Worm (Caenorhabditis elegans): Measurements from ENCODE around the gene F28F5.4.

The F28F5.4 gene

DNA sequence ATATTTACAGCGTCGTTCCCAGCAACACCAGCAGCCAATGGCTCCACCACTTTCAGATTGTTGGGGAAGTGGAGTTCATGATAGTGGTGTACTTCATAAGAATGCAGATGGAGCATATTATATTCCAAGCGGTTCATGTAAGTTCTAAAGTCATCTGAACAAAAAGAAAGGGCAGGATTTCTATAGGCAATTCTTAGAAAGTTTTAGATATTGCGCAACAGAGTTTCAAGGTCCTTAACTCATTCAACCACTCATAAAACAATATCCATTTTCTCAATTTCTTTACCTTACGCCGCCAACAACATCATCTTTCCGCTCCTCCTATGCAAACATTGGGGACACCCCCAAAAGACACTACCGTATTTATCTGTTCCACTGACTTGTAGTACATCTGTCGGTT lies 14.5 kb upstream of the F28F5.4 start:
- no peak for TF ChIP-seq flt-1 (GFP tag; IDR thresholded peaks at IDR 0.05)
- TF ChIP-seq med-1 (GFP tag; optimal IDR thresholded peaks at IDR 0.05; ENCODE audit: insufficient read depth) = no peak
- TF ChIP-seq ztf-29 (GFP tag; IDR thresholded peaks at IDR 0.05) = no peak
- TF ChIP-seq tab-1 (GFP tag; IDR thresholded peaks at IDR 0.05) = no peak
- TF ChIP-seq ztf-23 (GFP tag; IDR thresholded peaks at IDR 0.05) = no peak
- no peak for TF ChIP-seq cog-1 (tag; optimal IDR thresholded peaks at IDR 0.05)
- TF ChIP-seq klf-2 (GFP tag; conservative IDR thresholded peaks at IDR 0.05) = no peak
- TF ChIP-seq T22C8.4 (GFP tag; IDR thresholded peaks at IDR 0.05) = no peak
- no peak for TF ChIP-seq ref-1 (GFP tag; conservative IDR thresholded peaks at IDR 0.05)

DNA sequence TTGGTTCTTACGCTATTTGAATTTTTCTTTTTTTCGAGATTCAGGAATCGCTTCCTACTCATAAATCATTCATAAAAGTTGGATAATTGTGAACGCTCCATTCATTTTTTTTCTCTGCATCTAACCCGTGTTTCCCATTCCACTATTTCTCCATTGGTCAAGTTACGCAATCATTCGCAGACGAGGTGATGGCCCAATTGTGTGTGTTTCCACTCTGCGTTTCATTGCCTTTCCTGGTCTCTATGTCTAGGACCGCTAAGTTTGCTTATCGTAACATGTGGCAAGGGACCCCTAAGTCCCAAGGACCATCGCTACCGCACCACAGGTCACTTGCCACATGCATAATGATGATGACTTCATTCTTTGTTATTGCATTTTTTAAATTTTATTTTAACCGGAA lies 9.3 kb upstream of the F28F5.4 start:
- TF ChIP-seq cog-1 (tag; optimal IDR thresholded peaks at IDR 0.05) (no peak), flt-1 (GFP tag; IDR thresholded peaks at IDR 0.05) (0 out of 2 replicates have a peak, but pooled peaks have one; percentile 47)

DNA sequence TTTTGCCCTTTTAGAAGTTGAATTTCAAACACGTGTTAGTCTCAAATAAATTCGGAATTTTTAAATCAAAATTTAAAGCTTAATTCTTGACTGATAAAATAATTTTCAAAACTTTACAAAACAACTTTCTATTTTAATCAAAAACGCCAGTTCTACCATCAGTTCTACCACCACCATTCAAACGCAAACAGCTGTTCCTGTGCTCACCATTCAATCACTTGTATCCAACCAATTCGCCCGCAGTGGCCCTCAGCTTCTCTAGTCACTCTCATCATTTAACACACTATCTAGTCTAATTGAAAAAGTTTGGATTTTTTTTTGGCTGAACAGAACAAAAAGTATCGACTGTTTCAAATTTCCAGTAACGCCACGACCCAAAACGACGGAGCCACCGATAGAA lies 6.0 kb upstream of the F28F5.4 start:
- TF ChIP-seq ref-1 (GFP tag; conservative IDR thresholded peaks at IDR 0.05) (no peak), flt-1 (GFP tag; IDR thresholded peaks at IDR 0.05) (no peak), med-1 (GFP tag; optimal IDR thresholded peaks at IDR 0.05; ENCODE audit: insufficient read depth) (no peak), klf-2 (GFP tag; conservative IDR thresholded peaks at IDR 0.05) (no peak), ztf-29 (GFP tag; IDR thresholded peaks at IDR 0.05) (no peak), ztf-23 (GFP tag; IDR thresholded peaks at IDR 0.05) (no peak), tab-1 (GFP tag; IDR thresholded peaks at IDR 0.05) (no peak), cog-1 (tag; optimal IDR thresholded peaks at IDR 0.05) (no peak)

DNA sequence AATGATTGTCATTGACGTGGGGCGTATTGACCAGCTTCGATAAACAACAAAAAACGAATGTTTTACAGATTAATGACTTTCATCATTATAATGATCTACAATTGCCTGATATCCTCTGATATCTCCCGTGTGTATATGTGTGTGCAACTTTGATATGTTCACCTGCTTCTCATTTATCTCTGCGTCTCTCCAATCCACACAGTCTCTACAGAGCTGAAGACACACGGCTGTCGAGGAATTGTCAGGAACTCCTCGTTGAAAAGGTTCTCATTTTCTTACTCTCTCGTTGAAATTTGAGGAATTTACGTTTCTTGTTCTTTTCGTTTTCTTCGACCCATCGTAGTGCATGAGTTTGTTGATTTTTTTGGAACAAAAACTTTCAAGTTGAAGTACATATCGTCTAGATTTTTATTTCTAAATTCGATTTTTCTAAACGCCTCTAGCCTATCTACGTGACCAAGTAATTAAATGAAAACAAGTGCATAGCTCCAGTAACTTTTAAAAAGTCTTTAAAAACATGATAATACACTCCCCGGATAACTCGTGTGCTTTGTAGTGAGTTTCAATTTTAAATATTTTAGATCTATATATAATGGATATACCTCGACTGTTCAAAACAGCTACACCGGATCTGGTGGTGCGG lies 3.6 kb upstream of the F28F5.4 start, which contains the start of gene ten-1:
Gene ten-1 (plus strand): TSS at position 593 of the 643 bp plus-strand sequence.
- TF ChIP-seq med-1 (GFP tag; optimal IDR thresholded peaks at IDR 0.05; ENCODE audit: insufficient read depth) = no peak

DNA sequence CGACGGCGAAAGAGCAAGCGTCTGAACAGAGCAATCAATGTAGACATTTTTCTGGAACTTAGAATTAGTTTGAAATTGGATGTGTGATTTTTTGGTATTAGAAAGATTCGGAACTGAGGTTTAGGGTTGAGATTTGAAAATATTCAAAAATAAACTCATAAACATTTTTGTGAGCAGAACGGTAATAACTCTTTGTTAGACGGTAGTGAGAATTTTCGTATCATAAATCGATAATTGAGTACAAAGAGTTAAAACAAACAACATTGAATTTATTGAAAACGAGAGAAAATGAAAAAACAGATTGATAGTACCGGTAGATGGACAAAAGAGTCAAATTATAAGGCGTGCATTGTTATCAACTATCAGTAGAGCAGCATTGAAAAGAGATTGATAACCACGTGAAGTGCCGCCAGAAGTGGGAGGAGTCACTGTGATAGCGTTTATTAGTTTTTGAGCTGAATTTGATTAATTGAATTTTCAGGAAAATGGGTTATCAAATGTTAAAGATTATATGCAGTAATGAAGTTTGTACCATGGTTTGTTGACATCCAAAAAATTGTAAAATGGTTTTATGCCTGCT lies 2.6 kb upstream of the F28F5.4 start, which contains the start of gene F28F5.6:
Gene F28F5.6 (minus strand): TSS at position 51 of the 580 bp plus-strand sequence.
- no peak for TF ChIP-seq T22C8.4 (GFP tag; IDR thresholded peaks at IDR 0.05)
- TF ChIP-seq med-1 (GFP tag; optimal IDR thresholded peaks at IDR 0.05; ENCODE audit: insufficient read depth) = no peak
- no peak for TF ChIP-seq ref-1 (GFP tag; conservative IDR thresholded peaks at IDR 0.05)
- TF ChIP-seq klf-2 (GFP tag; conservative IDR thresholded peaks at IDR 0.05) = no peak
- no peak for TF ChIP-seq flt-1 (GFP tag; IDR thresholded peaks at IDR 0.05)
- no peak for TF ChIP-seq ztf-23 (GFP tag; IDR thresholded peaks at IDR 0.05)
- no peak for TF ChIP-seq tab-1 (GFP tag; IDR thresholded peaks at IDR 0.05)
- no peak for TF ChIP-seq cog-1 (tag; optimal IDR thresholded peaks at IDR 0.05)
- no peak for TF ChIP-seq ztf-29 (GFP tag; IDR thresholded peaks at IDR 0.05)

DNA sequence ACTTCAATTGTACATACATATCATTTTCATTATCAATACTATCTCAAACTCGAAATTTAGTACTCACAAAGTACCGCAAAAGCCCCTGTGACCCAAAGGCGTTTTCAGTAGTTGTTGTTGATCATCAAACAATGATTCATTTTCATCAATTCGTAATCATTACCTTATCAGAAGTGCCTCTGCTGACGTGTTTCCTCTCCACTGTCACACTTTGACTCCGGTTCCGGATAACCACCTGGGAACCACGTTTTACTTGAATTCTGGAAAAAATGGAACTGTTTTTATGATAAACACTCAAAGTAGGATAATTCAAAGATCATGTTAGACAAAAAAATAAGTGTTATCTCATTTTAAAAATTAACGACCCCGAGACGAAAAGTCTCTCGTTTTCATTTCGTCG lies 1.2 kb upstream of the F28F5.4 start:
- TF ChIP-seq klf-2 (GFP tag; conservative IDR thresholded peaks at IDR 0.05) = no peak
- no peak for TF ChIP-seq ztf-29 (GFP tag; IDR thresholded peaks at IDR 0.05)
- TF ChIP-seq med-1 (GFP tag; optimal IDR thresholded peaks at IDR 0.05; ENCODE audit: insufficient read depth) = no peak
- TF ChIP-seq T22C8.4 (GFP tag; IDR thresholded peaks at IDR 0.05) = no peak
- no peak for TF ChIP-seq cog-1 (tag; optimal IDR thresholded peaks at IDR 0.05)
- TF ChIP-seq flt-1 (GFP tag; IDR thresholded peaks at IDR 0.05) = no peak
- TF ChIP-seq ref-1 (GFP tag; conservative IDR thresholded peaks at IDR 0.05) = no peak

DNA sequence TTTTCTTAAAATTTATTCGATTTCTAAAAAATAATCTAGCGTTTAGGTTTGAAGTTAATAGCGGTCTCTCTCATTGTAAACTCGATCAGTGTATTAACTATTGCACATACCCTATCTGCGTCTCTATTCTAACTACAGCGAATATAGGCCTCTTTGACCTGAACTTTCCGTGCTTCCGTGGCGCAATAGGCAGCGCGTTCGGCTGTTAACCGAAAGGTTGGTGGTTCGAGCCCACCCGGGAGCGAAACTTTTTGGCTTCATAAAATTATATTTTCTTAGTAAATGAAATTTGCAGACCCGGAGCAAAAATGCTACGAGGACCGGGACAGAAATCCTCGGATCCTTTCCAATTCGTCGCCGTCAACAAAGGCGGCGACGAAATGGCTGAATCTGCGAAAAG lies 11.4 kb downstream of the F28F5.4 start:
- peak; percentile 18 for TF ChIP-seq cog-1 (tag; optimal IDR thresholded peaks at IDR 0.05)
- TF ChIP-seq ref-1 (GFP tag; conservative IDR thresholded peaks at IDR 0.05) = no peak
- peak; percentile 43; the same call in 1 of the 2 replicates for TF ChIP-seq ztf-29 (GFP tag; IDR thresholded peaks at IDR 0.05)
- TF ChIP-seq tab-1 (GFP tag; IDR thresholded peaks at IDR 0.05) = peak; percentile 84
- peak; percentile 84 for TF ChIP-seq flt-1 (GFP tag; IDR thresholded peaks at IDR 0.05)
- peak; percentile 47; the same call in 1 of the 2 replicates for TF ChIP-seq T22C8.4 (GFP tag; IDR thresholded peaks at IDR 0.05)
- TF ChIP-seq klf-2 (GFP tag; conservative IDR thresholded peaks at IDR 0.05) = no peak
- TF ChIP-seq ztf-23 (GFP tag; IDR thresholded peaks at IDR 0.05) = 0 out of 2 replicates have a peak, but pooled peaks have one; percentile 52
- TF ChIP-seq med-1 (GFP tag; optimal IDR thresholded peaks at IDR 0.05; ENCODE audit: insufficient read depth) = no peak

DNA sequence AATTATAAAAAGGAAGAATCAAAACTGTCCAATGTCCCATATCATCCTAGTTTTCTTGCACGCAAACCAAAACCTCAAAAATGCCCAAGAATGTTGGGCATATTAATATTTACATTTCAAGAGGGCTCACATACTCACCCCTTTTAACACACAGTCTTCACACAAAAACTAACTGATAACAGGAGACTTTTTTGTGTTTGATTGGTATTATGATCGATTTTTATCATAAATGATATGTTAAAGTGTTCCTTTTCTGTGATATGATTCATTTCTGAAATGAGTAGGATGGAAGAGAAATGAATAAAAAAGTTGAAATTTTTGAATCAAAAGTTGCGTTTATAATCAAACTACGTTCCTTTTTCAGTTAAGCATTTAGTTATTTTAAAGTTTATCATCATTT lies 13.7 kb downstream of the F28F5.4 start:
- no peak for TF ChIP-seq T22C8.4 (GFP tag; IDR thresholded peaks at IDR 0.05)
- TF ChIP-seq ref-1 (GFP tag; conservative IDR thresholded peaks at IDR 0.05) = no peak
- TF ChIP-seq ztf-29 (GFP tag; IDR thresholded peaks at IDR 0.05) = no peak
- no peak for TF ChIP-seq klf-2 (GFP tag; conservative IDR thresholded peaks at IDR 0.05)
- no peak for TF ChIP-seq med-1 (GFP tag; optimal IDR thresholded peaks at IDR 0.05; ENCODE audit: insufficient read depth)

DNA sequence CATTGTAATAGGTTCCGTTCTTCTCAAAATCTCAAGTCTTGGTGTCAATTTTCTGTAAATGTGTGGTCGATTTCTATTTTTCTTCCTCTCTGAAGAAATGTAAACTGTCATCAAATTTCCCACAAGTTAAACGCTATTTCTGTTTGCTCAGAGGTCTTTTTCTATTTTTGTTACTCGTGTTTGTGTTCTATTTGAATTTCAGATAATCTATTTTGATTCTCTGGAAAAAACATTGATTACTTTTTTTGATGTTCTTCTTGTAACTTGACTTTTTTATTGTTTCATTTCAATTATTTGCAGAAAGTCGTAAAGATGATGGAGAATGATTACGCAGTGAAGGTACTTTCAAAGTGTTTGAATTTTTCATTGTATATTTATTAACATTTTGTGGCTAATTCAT lies 14.3 kb downstream of the F28F5.4 start, which contains the start of gene lim-8:
Gene lim-8 (plus strand): TSS at position 301 of the 400 bp plus-strand sequence.
- TF ChIP-seq med-1 (GFP tag; optimal IDR thresholded peaks at IDR 0.05; ENCODE audit: insufficient read depth) (no peak), ztf-29 (GFP tag; IDR thresholded peaks at IDR 0.05) (no peak), cog-1 (tag; optimal IDR thresholded peaks at IDR 0.05) (no peak), ztf-23 (GFP tag; IDR thresholded peaks at IDR 0.05) (no peak), tab-1 (GFP tag; IDR thresholded peaks at IDR 0.05) (no peak), T22C8.4 (GFP tag; IDR thresholded peaks at IDR 0.05) (no peak), flt-1 (GFP tag; IDR thresholded peaks at IDR 0.05) (no peak), klf-2 (GFP tag; conservative IDR thresholded peaks at IDR 0.05) (no peak), ref-1 (GFP tag; conservative IDR thresholded peaks at IDR 0.05) (no peak)

DNA sequence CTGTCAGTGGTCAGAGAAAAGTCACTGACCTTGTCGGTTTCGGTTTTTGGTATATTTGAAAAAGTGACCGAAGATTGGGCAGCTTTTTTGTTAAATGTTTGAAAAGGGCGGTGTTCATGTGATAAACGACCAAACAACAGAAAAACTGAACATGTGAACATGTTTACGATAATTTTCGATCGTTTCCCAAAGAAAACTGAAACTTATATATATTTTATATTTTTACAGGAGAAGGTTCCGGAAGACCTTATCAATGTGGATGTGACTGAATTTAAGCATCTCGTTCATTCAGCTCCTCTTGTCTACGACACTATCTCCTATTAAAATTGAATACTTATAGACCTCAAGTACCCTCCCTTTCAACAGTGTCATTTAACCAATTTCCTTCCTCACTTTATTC lies 17.2 kb downstream of the F28F5.4 start:
- no peak for TF ChIP-seq klf-2 (GFP tag; conservative IDR thresholded peaks at IDR 0.05)
- no peak for TF ChIP-seq flt-1 (GFP tag; IDR thresholded peaks at IDR 0.05)
- TF ChIP-seq cog-1 (tag; optimal IDR thresholded peaks at IDR 0.05) = no peak
- TF ChIP-seq med-1 (GFP tag; optimal IDR thresholded peaks at IDR 0.05; ENCODE audit: insufficient read depth) = no peak
